Fruit fly (Drosophila melanogaster): ENCODE measurements around the gene js.

DNA sequence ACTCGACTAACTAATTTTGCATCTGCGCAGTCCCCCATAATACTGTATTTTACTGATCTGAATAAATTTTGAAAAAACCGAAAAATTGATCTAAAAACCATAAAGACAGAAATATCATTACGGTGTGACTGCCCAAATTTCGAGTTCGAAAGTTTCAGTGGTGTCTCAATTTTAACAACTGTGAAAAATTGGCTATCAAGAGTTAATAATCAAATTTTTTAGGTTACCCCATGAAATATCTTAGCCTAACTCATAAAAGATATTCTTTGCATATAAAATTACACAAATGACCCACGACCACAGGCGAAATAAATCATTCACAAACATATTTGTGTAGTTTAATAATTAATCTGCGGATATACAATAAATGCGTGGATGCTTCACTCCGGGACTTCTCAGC, 8.1 kb downstream of the js start, which contains the start of gene CG42446:
- TF ChIP-seq svp (GFP tag) (no peak), Smox (GFP tag; optimal IDR thresholded peaks at IDR 0.05) (no peak)

Measured in whole organism, prepupa.